Worm (Caenorhabditis elegans) whole organism, mixed stage, embryonic: ENCODE results near the gene nhr-97.
"Not testable (repeated sequence)": the region's sequence is repeated elsewhere in the genome, so short reads cannot be mapped to it uniquely, and the experiment has no call there.

Experiments used
- M03D4.4 ChIP-seq: sonication (generic microtip); optimal IDR thresholded peaks from 2 replicates; lab custom pipeline; 2017; ENCODE audit warnings: mild to moderate bottlenecking, missing genetic modification characterization, missing compliant biosample characterization
- bed-3 ChIP-seq: fragments of 200-800 bp; sonication (Bioruptor generic); optimal IDR thresholded peaks from 3 replicates; lab custom pipeline; 2018; ENCODE audit warnings: mild to moderate bottlenecking, missing genetic modification characterization, moderate library complexity, missing compliant biosample characterization
- blmp-1 ChIP-seq: fragments of 150-350 bp; optimal IDR thresholded peaks from 2 replicates; lab custom pipeline; 2014; ENCODE audit warnings: missing biosample characterization, missing genetic modification characterization
- ceh-39 ChIP-seq: fragments of 150-350 bp; optimal IDR thresholded peaks from 2 replicates; lab custom pipeline; 2014; ENCODE audit warnings: missing biosample characterization, missing genetic modification characterization
- ceh-43 ChIP-seq: fragments of 200-800 bp; sonication (Bioruptor generic); optimal IDR thresholded peaks from 2 replicates; lab custom pipeline; 2018; ENCODE audit warnings: mild to moderate bottlenecking, missing genetic modification characterization, moderate library complexity, missing compliant biosample characterization
- ceh-83 ChIP-seq: fragments of 200-800 bp; sonication (Bioruptor generic); optimal IDR thresholded peaks from 2 replicates; lab custom pipeline; 2018; ENCODE audit warnings: mild to moderate bottlenecking, missing genetic modification characterization, missing compliant biosample characterization
- ces-1 ChIP-seq: fragments of 150-350 bp; optimal IDR thresholded peaks from 2 replicates; lab custom pipeline; 2014; ENCODE audit warnings: missing biosample characterization, missing genetic modification reagents, missing genetic modification characterization
- cnd-1 ChIP-seq: fragments of 200-800 bp; sonication (Bioruptor generic); optimal IDR thresholded peaks from 2 replicates; lab custom pipeline; 2018; ENCODE audit warnings: mild to moderate bottlenecking, missing genetic modification characterization, missing compliant biosample characterization
- drap-1 ChIP-seq: fragments of 200-800 bp; sonication (Bioruptor generic); optimal IDR thresholded peaks from 3 replicates; lab custom pipeline; 2018; ENCODE audit warnings: mild to moderate bottlenecking, missing genetic modification characterization, missing compliant biosample characterization
- elt-1 ChIP-seq: sonication (generic microtip); optimal IDR thresholded peaks from 2 replicates; lab custom pipeline; 2017; ENCODE audit warnings: missing genetic modification characterization, mild to moderate bottlenecking, missing compliant biosample characterization, antibody characterized with exemption, moderate library complexity, borderline replicate concordance; ENCODE audit not compliant: insufficient read depth
- elt-3 ChIP-seq: fragments of 150-350 bp; optimal IDR thresholded peaks from 2 replicates; lab custom pipeline; 2014; ENCODE audit warnings: missing biosample characterization, missing genetic modification characterization
- ham-2 ChIP-seq: fragments of 200-800 bp; sonication (Bioruptor generic); optimal IDR thresholded peaks from 2 replicates; lab custom pipeline; 2018; ENCODE audit warnings: mild to moderate bottlenecking, missing genetic modification characterization, missing compliant biosample characterization
- hlh-1 ChIP-seq: fragments of 150-350 bp; optimal IDR thresholded peaks from 2 replicates; lab custom pipeline; 2014; ENCODE audit warnings: missing biosample characterization, missing genetic modification reagents, missing genetic modification characterization
- lin-13 ChIP-seq: fragments of 150-350 bp; optimal IDR thresholded peaks from 2 replicates; lab custom pipeline; 2014; ENCODE audit warnings: missing biosample characterization, missing genetic modification characterization
- lin-32 ChIP-seq: fragments of 200-800 bp; sonication (Bioruptor generic); optimal IDR thresholded peaks from 2 replicates; lab custom pipeline; 2018; ENCODE audit warnings: mild to moderate bottlenecking, missing genetic modification characterization, missing compliant biosample characterization
- lsy-2 ChIP-seq: fragments of 150-350 bp; optimal IDR thresholded peaks from 2 replicates; lab custom pipeline; 2014; ENCODE audit warnings: missing biosample characterization, missing genetic modification characterization
- mab-5 ChIP-seq: fragments of 150-350 bp; optimal IDR thresholded peaks from 2 replicates; lab custom pipeline; 2014; ENCODE audit warnings: missing biosample characterization, missing genetic modification characterization
- mep-1 ChIP-seq: fragments of 150-350 bp; optimal IDR thresholded peaks from 2 replicates; lab custom pipeline; 2017; ENCODE audit warnings: missing biosample characterization, missing genetic modification reagents, missing genetic modification characterization, inconsistent platforms
- mls-2 ChIP-seq: sonication (generic microtip); optimal IDR thresholded peaks from 2 replicates; lab custom pipeline; 2016; ENCODE audit warnings: mild to moderate bottlenecking, missing genetic modification characterization, moderate library complexity, missing compliant biosample characterization
- nhr-12 ChIP-seq: fragments of 150-350 bp; optimal IDR thresholded peaks from 2 replicates; lab custom pipeline; 2014; ENCODE audit warnings: missing biosample characterization, missing genetic modification characterization
- nhr-2 ChIP-seq: fragments of 150-350 bp; optimal IDR thresholded peaks from 2 replicates; lab custom pipeline; 2014; ENCODE audit warnings: missing biosample characterization, missing genetic modification characterization
- nhr-237 ChIP-seq: fragments of 150-350 bp; optimal IDR thresholded peaks from 2 replicates; lab custom pipeline; 2014; ENCODE audit warnings: missing biosample characterization, missing genetic modification characterization
- nhr-28 ChIP-seq: fragments of 150-350 bp; optimal IDR thresholded peaks from 2 replicates; lab custom pipeline; 2014; ENCODE audit warnings: missing biosample characterization, missing genetic modification characterization
- nhr-76 ChIP-seq: sonication (generic microtip); optimal IDR thresholded peaks from 2 replicates; lab custom pipeline; 2017; ENCODE audit warnings: missing biosample characterization, missing genetic modification characterization
- pha-4 ChIP-seq: fragments of 150-350 bp; optimal IDR thresholded peaks from 2 replicates; lab custom pipeline; 2018; ENCODE audit warnings: missing biosample characterization, missing genetic modification reagents, missing genetic modification characterization
- sem-2 ChIP-seq: fragments of 200-800 bp; sonication (Bioruptor generic); optimal IDR thresholded peaks from 2 replicates; lab custom pipeline; 2018; ENCODE audit warnings: mild to moderate bottlenecking, missing genetic modification characterization, missing compliant biosample characterization
- snpc-4 ChIP-seq: fragments of 150-350 bp; optimal IDR thresholded peaks from 2 replicates; lab custom pipeline; 2014; ENCODE audit warnings: missing biosample characterization, missing genetic modification characterization
- sptf-1 ChIP-seq: sonication (generic microtip); optimal IDR thresholded peaks from 2 replicates; lab custom pipeline; 2017; ENCODE audit warnings: mild to moderate bottlenecking, missing genetic modification characterization, moderate library complexity, missing compliant biosample characterization
- tbx-8 ChIP-seq: fragments of 200-800 bp; sonication (Bioruptor generic); optimal IDR thresholded peaks from 2 replicates; lab custom pipeline; 2018; ENCODE audit warnings: mild to moderate bottlenecking, missing genetic modification characterization, moderate library complexity, missing compliant biosample characterization
- unc-120 ChIP-seq: sonication (generic microtip); optimal IDR thresholded peaks from 2 replicates; lab custom pipeline; 2017; ENCODE audit warnings: missing genetic modification characterization, missing compliant biosample characterization; ENCODE audit not compliant: poor library complexity, severe bottlenecking
- unc-39 ChIP-seq: fragments of 150-350 bp; optimal IDR thresholded peaks from 2 replicates; lab custom pipeline; 2014; ENCODE audit warnings: missing biosample characterization, missing genetic modification characterization
- unc-62 ChIP-seq: fragments of 150-350 bp; optimal IDR thresholded peaks from 2 replicates; lab custom pipeline; 2014; ENCODE audit warnings: missing biosample characterization, missing genetic modification reagents, missing genetic modification characterization
- zip-8 ChIP-seq: fragments of 150-350 bp; optimal IDR thresholded peaks from 2 replicates; lab custom pipeline; 2014; ENCODE audit warnings: missing biosample characterization, missing genetic modification characterization
- ztf-11 ChIP-seq: fragments of 150-350 bp; optimal IDR thresholded peaks from 2 replicates; lab custom pipeline; 2014; ENCODE audit warnings: missing biosample characterization, missing genetic modification characterization

The nhr-97 gene

DNA sequence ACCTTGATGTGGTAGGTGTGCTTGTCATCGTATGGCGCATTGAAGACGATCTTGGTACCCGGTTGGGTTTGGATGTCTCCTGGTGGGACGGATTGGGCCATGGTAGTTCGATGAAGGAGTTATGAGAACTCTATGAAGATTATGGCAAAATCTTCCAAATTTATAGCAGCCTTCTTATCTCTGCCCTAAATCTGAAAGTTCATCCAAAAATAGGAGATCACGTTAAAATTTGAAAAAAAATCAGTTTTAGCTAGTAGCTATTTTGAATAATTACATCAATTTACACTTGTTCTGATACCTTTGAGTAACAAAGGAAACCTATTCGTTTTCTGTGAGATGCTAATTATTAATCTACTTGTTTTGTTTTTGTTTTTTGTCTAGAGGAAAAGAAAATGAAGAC is 9.6 kb downstream of the nhr-97 start, which contains the start of gene msp-79:
TSS of gene msp-79 (minus strand) at position 101 of the 400 bp plus-strand sequence.
- not testable (repeated sequence) for TF ChIP-seq hlh-1, sptf-1, nhr-2 (tag; lab: Kevin White, UChicago)

DNA sequence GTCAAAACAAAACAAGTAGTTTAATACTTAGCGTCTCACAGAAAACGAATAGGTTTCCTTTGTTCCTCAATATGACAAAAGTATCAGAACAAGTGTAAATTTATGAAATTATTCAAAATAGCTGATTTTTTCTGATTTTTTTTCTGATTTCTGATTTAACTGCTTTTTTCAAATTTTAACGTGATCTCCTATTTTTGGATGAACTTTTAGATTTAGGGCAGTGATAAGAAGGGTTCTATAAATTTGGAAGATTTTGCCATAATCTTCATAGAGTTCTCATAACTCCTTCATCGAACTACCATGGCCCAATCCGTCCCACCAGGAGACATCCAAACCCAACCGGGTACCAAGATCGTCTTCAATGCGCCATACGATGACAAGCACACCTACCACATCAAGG is 12.3 kb downstream of the nhr-97 start, which contains the start of gene msp-78:
TSS of gene msp-78 (plus strand) at position 301 of the 400 bp plus-strand sequence.
- not testable (repeated sequence) for TF ChIP-seq drap-1 (GFP tag; lab: Kevin White, UChicago); nhr-76; ceh-83

ce11 chrIV:9770798-9771197 is 13.4 kb downstream of the nhr-97 start:
- TF ChIP-seq nhr-12 (tag; lab: Kevin White, UChicago): peak; percentile 5
- peak; percentile 53 for TF ChIP-seq lsy-2 (tag; lab: Kevin White, UChicago)
- no peak for TF ChIP-seq hlh-1 (tag; lab: Kevin White, UChicago)
- TF ChIP-seq ztf-11: peak; percentile 25
- peak; percentile 93 for TF ChIP-seq zip-8 (tag; lab: Kevin White, UChicago)
- peak; percentile 2 for TF ChIP-seq mep-1 (tag; lab: Kevin White, UChicago)
- no peak for TF ChIP-seq mab-5 (tag; lab: Kevin White, UChicago)
- peak; percentile 64 for TF ChIP-seq lin-32 (GFP tag; lab: Kevin White, UChicago)
- TF ChIP-seq nhr-237 (tag; lab: Kevin White, UChicago): no peak
- no peak for TF ChIP-seq nhr-76
- peak; percentile 80 for TF ChIP-seq cnd-1 (tag; lab: Kevin White, UChicago)
- peak; percentile 95 for TF ChIP-seq nhr-2 (tag; lab: Kevin White, UChicago)
- TF ChIP-seq M03D4.4 (tag; lab: Kevin White, UChicago): no peak
- TF ChIP-seq mls-2 (tag; lab: Kevin White, UChicago): no peak
- peak; percentile 100 for TF ChIP-seq unc-62 (GFP tag; lab: Kevin White, UChicago)
- peak; percentile 68 for TF ChIP-seq elt-1
- TF ChIP-seq ceh-39 (tag; lab: Kevin White, UChicago): peak; percentile 65
- TF ChIP-seq, all 35 proteins: peak for 11

DNA sequence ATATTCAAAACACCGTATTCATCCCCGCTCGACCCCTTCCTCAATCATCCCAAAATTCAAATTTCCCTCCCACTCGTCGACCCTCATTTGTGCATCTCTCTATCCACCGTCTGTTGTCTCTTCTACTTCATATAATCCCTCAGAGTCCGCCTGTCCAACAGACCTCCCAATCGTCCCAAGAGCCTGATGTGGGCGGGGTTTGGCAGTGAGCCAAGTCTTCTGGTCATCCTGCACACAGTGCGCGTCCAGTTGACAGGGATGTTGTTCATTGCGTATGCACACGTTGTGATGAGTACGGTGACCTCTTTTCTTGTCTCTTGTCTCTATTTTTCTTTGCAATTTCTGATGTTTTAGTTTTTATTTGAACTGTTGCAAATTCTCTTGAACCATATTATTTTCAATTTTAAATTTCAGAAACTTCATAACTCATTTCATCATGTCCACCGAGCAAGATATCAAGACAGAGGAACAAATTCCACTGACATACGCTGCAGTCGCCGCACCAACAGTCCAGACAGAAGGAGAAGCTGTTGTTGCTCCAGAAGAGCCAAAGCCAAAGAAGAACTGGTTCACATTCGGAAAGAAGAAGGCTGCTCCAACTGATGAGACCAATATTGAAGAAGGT is 14.8 kb downstream of the nhr-97 start, which contains the start of gene cav-1:
TSS of gene cav-1 (plus strand) at position 415 of the 625 bp plus-strand sequence.
- TF ChIP-seq nhr-28: no peak
- TF ChIP-seq ceh-43 (GFP tag; lab: Kevin White, UChicago): no peak
- TF ChIP-seq nhr-237 (tag; lab: Kevin White, UChicago): no peak
- no peak for TF ChIP-seq blmp-1
- no peak for TF ChIP-seq unc-120 (tag; lab: Kevin White, UChicago)
- TF ChIP-seq nhr-76: no peak
- TF ChIP-seq ztf-11: peak; percentile 65
- TF ChIP-seq unc-39 (tag; lab: Kevin White, UChicago): no peak
- peak; percentile 10 for TF ChIP-seq lin-13 (tag; lab: Kevin White, UChicago)
- TF ChIP-seq ham-2 (GFP tag; lab: Kevin White, UChicago): no peak
- peak; percentile 14 for TF ChIP-seq lsy-2 (tag; lab: Kevin White, UChicago)
- TF ChIP-seq elt-3: no peak
- no peak for TF ChIP-seq tbx-8 (GFP tag; lab: Kevin White, UChicago)
- peak; percentile 64 for TF ChIP-seq ceh-39 (tag; lab: Kevin White, UChicago)
- peak; percentile 22 for TF ChIP-seq ceh-83
- peak; percentile 30 for TF ChIP-seq drap-1 (GFP tag; lab: Kevin White, UChicago)
- peak; percentile 63 for TF ChIP-seq mls-2 (tag; lab: Kevin White, UChicago)
- TF ChIP-seq cnd-1 (tag; lab: Kevin White, UChicago): peak; percentile 82
- TF ChIP-seq elt-1: no peak
- no peak for TF ChIP-seq pha-4
- TF ChIP-seq sem-2: no peak
- TF ChIP-seq ces-1 (GFP tag; lab: Kevin White, UChicago): no peak
- TF ChIP-seq M03D4.4 (tag; lab: Kevin White, UChicago): no peak
- no peak for TF ChIP-seq bed-3
- no peak for TF ChIP-seq sptf-1 (tag; lab: Kevin White, UChicago)
- TF ChIP-seq unc-62 (GFP tag; lab: Kevin White, UChicago): peak; percentile 52
- TF ChIP-seq zip-8 (tag; lab: Kevin White, UChicago): no peak
- peak; percentile 57 for TF ChIP-seq lin-32 (GFP tag; lab: Kevin White, UChicago)
- TF ChIP-seq nhr-12 (tag; lab: Kevin White, UChicago): no peak
- TF ChIP-seq mep-1 (tag; lab: Kevin White, UChicago): no peak
- TF ChIP-seq snpc-4 (tag; lab: Kevin White, UChicago): no peak
- no peak for TF ChIP-seq mab-5 (tag; lab: Kevin White, UChicago)
- peak; percentile 72 for TF ChIP-seq hlh-1 (tag; lab: Kevin White, UChicago)
- peak; percentile 40 for TF ChIP-seq nhr-2 (tag; lab: Kevin White, UChicago)
